Worm (Caenorhabditis elegans) whole organism, mixed stage, embryonic: ENCODE measurements around the gene C01G6.2.

Source experiments
- blmp-1 ChIP-seq: fragments of 150-350 bp; optimal IDR thresholded peaks from 2 replicates; lab custom pipeline; 2014; ENCODE audit warnings: missing biosample characterization, missing genetic modification characterization
- ceh-43 ChIP-seq: fragments of 200-800 bp; sonication (Bioruptor generic); optimal IDR thresholded peaks from 2 replicates; lab custom pipeline; 2018; ENCODE audit warnings: mild to moderate bottlenecking, missing genetic modification characterization, moderate library complexity, missing compliant biosample characterization
- elt-3 ChIP-seq: fragments of 150-350 bp; optimal IDR thresholded peaks from 2 replicates; lab custom pipeline; 2014; ENCODE audit warnings: missing biosample characterization, missing genetic modification characterization
- mep-1 ChIP-seq: fragments of 150-350 bp; optimal IDR thresholded peaks from 2 replicates; lab custom pipeline; 2017; ENCODE audit warnings: missing biosample characterization, missing genetic modification reagents, missing genetic modification characterization, inconsistent platforms
- unc-39 ChIP-seq: fragments of 150-350 bp; optimal IDR thresholded peaks from 2 replicates; lab custom pipeline; 2014; ENCODE audit warnings: missing biosample characterization, missing genetic modification characterization
- ztf-11 ChIP-seq: fragments of 150-350 bp; optimal IDR thresholded peaks from 2 replicates; lab custom pipeline; 2014; ENCODE audit warnings: missing biosample characterization, missing genetic modification characterization

- TF ChIP-seq mep-1 (tag; lab: Kevin White, UChicago), result no peak
- TF ChIP-seq unc-39 (tag; lab: Kevin White, UChicago), result no peak
- no peak for TF ChIP-seq elt-3 (tag; lab: Kevin White, UChicago)
- no peak for TF ChIP-seq ceh-43 (GFP tag; lab: Kevin White, UChicago)
- TF ChIP-seq ztf-11, result no peak
- TF ChIP-seq blmp-1 (tag; lab: Kevin White, UChicago), result no peak
Observed at ce11 chrII:9285171-9286025, 18.5 kb downstream of the C01G6.2 start, which contains the start of gene mtrr-1.
